In genomic region chr3R:4658991-4659933, dm6 we compare ENCODE assay signal across 1 fruit fly cellular context.
A peak's percentile ranks its signal among the peaks of the same experiment; 100 is the strongest.
TF ChIP-seq lines count a peak whose summit lies in the region.

smash (plus strand) TSS chr3R:4659579.

TF ChIP-seq in whole organism, embryonic, 481 proteins besides CTCF, POLR2A, EP300 and RAD21 (continued from another document):
- TF ChIP-seq gro (GFP tag; optimal IDR thresholded peaks at IDR 0.05; lab: Kevin White, UChicago) = peak; percentile 80
- TF ChIP-seq Dip3 (GFP tag; optimal IDR thresholded peaks at IDR 0.05; lab: Kevin White, UChicago) = no peak
- TF ChIP-seq slbo (GFP tag; IDR thresholded peaks at IDR 0.05; lab: Robert Waterston, UW) = peak; percentile 40; the same call in 1 of the 2 replicates
- TF ChIP-seq CG5953 (GFP tag; IDR thresholded peaks at IDR 0.05; lab: Robert Waterston, UW) = no peak
- peak; percentile 40 for TF ChIP-seq Dref (GFP tag; IDR thresholded peaks at IDR 0.05; lab: Robert Waterston, UW)
- TF ChIP-seq Vsx1 (GFP tag; optimal IDR thresholded peaks at IDR 0.05; lab: Kevin White, UChicago) = no peak
- TF ChIP-seq Usf (GFP tag; optimal IDR thresholded peaks at IDR 0.05; lab: Kevin White, UChicago) = no peak
- no peak for TF ChIP-seq CG12155 (GFP tag; optimal IDR thresholded peaks at IDR 0.05; lab: Kevin White, UChicago)
- TF ChIP-seq slp2 (GFP tag; optimal IDR thresholded peaks at IDR 0.05; lab: Kevin White, UChicago) = no peak
- TF ChIP-seq emc (GFP tag; optimal IDR thresholded peaks at IDR 0.05; lab: Kevin White, UChicago) = no peak
- TF ChIP-seq exex (tag; optimal IDR thresholded peaks at IDR 0.05; lab: Kevin White, UChicago) = no peak
- TF ChIP-seq Lim3 (GFP tag; IDR thresholded peaks at IDR 0.05; lab: Robert Waterston, UW) = no peak
- no peak for TF ChIP-seq run (tag; optimal IDR thresholded peaks at IDR 0.05; lab: Kevin White, UChicago)
- TF ChIP-seq CoRest (tag; optimal IDR thresholded peaks at IDR 0.05; lab: Kevin White, UChicago) = no peak
- no peak for TF ChIP-seq CG6254 (GFP tag; optimal IDR thresholded peaks at IDR 0.05; lab: Kevin White, UChicago)
- TF ChIP-seq CG18599 (GFP tag; optimal IDR thresholded peaks at IDR 0.05; lab: Kevin White, UChicago) = peak; percentile 0
- TF ChIP-seq HHEX (GFP tag; optimal IDR thresholded peaks at IDR 0.05; lab: Kevin White, UChicago) = peak; percentile 14
- peak; percentile 3 for TF ChIP-seq corto (GFP tag; optimal IDR thresholded peaks at IDR 0.05; lab: Kevin White, UChicago)
- 0 out of 2 replicates have a peak, but pooled peaks have one; percentile 33 for TF ChIP-seq CG11696 (GFP tag; IDR thresholded peaks at IDR 0.05; lab: Robert Waterston, UW)
- no peak for TF ChIP-seq Neu2 (GFP tag; optimal IDR thresholded peaks at IDR 0.05; lab: Kevin White, UChicago; ENCODE audit: borderline replicate concordance)
- peak; percentile 74; the same call in 2 of the 3 replicates for TF ChIP-seq gce (GFP tag; IDR thresholded peaks at IDR 0.05; lab: Robert Waterston, UW)
- no peak for TF ChIP-seq HLH54F (GFP tag; optimal IDR thresholded peaks at IDR 0.05; lab: Kevin White, UChicago)
- TF ChIP-seq pum (GFP tag; optimal IDR thresholded peaks at IDR 0.05; lab: Kevin White, UChicago) = no peak
- TF ChIP-seq phol (tag; optimal IDR thresholded peaks at IDR 0.05; lab: Kevin White, UChicago) = peak; percentile 38
- peak; percentile 38 for TF ChIP-seq CG15269 (tag; optimal IDR thresholded peaks at IDR 0.05; lab: Kevin White, UChicago)
- no peak for TF ChIP-seq Fer3 (tag; optimal IDR thresholded peaks at IDR 0.05; lab: Kevin White, UChicago)
- TF ChIP-seq sd (tag; optimal IDR thresholded peaks at IDR 0.05; lab: Kevin White, UChicago) = peak; percentile 98
- TF ChIP-seq dan (GFP tag; IDR thresholded peaks at IDR 0.05; lab: Robert Waterston, UW) = no peak
- TF ChIP-seq CG7987 (GFP tag; optimal IDR thresholded peaks at IDR 0.05; lab: Kevin White, UChicago) = peak; percentile 71
- no peak for TF ChIP-seq Nf-YB (GFP tag; optimal IDR thresholded peaks at IDR 0.05; lab: Kevin White, UChicago)
- no peak for TF ChIP-seq CG4730 (GFP tag; IDR thresholded peaks at IDR 0.05; lab: Robert Waterston, UW)
TF ChIP-seq in whole organism, embryonic: peak in this region for 215.
